Fruit fly (Drosophila melanogaster): ENCODE data around the gene Ttc19.
A peak's percentile ranks its signal among the peaks of the same experiment; 100 is the strongest.

The Ttc19 gene

DNA sequence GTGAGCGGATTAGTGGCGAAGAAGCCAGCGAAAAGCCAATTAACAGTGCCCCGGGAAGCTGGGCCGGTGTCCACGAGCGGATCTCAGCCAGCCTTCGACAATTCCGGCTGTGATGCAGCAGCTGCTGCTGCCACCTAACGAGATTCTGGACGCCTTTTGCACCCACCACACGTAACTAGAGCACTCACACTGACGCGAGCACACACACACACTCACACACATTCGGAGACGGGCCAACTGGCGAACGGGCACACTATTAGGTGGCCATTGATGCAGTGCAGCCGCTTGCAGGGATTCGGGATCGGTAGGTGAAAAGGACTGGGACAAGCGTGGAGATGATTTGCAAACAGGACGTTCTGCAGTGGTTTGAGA is 9.6 kb upstream of the Ttc19 start:
- TF ChIP-seq CG17801 (GFP tag; optimal IDR thresholded peaks at IDR 0.05; ENCODE audit: partially characterized antibody) = no peak

DNA sequence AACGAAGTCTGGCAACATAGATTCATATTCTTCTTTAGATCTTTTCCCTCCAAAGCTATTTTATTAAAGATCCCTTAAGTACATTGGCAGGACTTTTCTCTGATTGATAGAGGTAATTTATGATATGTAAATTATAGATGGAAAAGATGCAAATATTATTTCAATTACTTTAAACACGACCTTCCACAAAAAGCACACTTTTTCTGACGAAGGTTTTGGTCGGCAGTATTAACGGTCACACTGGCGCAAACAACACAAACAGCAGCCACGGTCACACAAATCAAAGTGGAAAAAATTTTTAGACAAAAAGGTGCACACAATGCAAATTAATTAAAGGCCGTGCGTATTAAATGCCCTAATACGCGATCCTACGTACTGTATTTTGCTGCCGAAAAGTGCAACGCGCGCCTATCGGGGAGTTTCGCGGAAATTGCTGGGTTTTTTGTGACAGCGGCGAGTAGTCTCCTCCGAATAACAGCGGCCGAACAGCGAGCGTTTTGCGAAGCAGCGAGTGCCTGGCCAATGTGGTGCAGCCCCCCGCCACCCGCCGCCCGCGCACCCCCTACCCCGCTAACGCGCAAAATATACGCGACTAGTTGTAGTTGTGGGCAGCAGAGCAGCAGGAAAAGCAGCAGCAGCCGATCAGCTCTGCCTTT is 9.0 kb upstream of the Ttc19 start, which contains the start of gene CG10492:
TSS of gene CG10492 (plus strand) at position 219 of the 656 bp plus-strand sequence.
- no peak for TF ChIP-seq CG17801 (GFP tag; optimal IDR thresholded peaks at IDR 0.05; ENCODE audit: partially characterized antibody)

DNA sequence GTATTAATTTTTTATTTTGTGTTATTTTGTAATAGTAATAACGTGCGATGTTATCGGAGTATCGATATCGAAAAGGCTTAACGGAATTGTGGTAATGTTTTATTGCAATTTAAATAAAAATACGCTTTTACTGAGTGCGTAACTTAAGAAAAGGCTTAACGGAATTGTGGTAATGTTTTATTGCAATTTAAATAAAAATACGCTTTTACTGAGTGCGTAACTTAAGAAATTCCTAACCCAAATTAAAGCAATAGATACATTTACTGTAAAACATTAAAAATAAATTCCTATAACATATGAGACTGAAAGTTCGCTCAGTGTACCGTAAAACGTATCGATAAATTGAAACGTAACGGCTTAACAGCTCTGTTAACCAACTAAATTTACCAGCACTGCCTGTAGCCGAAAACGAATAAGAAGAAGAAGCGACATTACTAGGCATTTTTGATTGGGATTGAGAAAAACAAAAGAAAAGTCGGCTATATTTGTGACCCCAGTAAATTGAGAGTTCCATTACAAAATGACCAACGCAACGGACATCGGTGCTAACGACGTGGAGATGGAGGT is 6.7 kb upstream of the Ttc19 start, which contains the start of gene Rpn3:
TSS of gene Rpn3 (plus strand) at position 257 of the 567 bp plus-strand sequence.
- TF ChIP-seq CG17801 (GFP tag; optimal IDR thresholded peaks at IDR 0.05; ENCODE audit: partially characterized antibody) = peak; percentile 84

DNA sequence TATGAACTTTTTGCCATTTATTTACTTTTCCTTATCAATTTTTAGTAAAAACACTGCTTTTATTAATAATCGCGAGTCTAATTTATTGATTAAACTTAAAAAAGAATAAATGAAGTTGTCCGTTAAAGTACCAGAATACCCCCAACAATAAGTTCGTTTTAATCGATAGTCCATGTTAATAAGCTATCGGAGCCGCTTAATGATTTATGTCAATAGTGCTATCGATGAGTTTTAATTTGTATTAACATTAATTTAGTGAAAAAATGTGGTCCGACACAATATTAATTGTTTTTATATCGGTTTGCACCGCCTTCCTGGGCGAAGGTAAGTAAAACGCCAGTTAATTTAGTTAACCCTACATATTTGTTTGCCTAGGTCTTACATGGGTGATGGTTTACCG is 4.0 kb upstream of the Ttc19 start, which contains the start of gene CG10470:
TSS of gene CG10470 (plus strand) at position 165 of the 400 bp plus-strand sequence.
- peak; percentile 26 for TF ChIP-seq CG17801 (GFP tag; optimal IDR thresholded peaks at IDR 0.05; ENCODE audit: partially characterized antibody)

DNA sequence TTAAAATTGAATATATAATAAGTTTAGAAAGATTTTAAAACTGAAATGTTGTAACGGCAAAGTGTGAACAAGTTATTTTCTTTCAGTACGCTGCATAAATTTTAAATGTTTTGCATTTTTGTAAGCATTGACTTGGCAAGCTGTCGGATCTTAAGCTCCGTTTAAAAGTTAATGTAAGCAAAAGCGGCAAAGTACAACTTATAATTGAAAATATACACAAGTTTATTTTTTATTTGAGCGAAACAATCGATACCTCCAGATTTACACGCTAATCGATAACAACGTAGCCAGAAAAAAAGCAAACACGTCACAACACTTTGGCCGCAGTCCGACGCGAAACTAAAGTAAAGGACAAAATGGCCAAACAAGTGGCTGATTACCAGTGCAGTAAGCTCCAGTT is 3.4 kb downstream of the Ttc19 start, which contains the start of gene Catsup:
TSS of gene Catsup (plus strand) at position 273 of the 400 bp plus-strand sequence.
- TF ChIP-seq CG17801 (GFP tag; optimal IDR thresholded peaks at IDR 0.05; ENCODE audit: partially characterized antibody) = peak; percentile 2

DNA sequence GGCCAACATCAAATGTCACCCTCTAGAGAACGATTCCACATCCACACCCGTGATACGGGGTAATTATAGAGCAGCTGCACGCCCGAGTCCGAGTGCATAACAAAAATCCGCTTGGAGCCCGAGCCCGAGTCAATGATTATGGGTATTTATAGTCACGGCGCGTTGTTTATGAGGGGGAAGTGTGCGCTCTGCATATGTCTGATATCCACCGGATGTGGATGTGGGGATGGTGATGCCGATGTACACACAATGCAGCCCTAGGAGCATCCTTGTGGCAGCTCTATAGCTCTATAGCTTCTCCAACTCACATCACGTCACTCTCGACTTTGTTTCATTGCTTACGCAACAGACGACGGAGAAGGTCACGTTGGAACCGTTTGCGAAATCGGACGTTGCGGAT is 7.5 kb downstream of the Ttc19 start:
- no peak for TF ChIP-seq CG17801 (GFP tag; optimal IDR thresholded peaks at IDR 0.05; ENCODE audit: partially characterized antibody)

DNA sequence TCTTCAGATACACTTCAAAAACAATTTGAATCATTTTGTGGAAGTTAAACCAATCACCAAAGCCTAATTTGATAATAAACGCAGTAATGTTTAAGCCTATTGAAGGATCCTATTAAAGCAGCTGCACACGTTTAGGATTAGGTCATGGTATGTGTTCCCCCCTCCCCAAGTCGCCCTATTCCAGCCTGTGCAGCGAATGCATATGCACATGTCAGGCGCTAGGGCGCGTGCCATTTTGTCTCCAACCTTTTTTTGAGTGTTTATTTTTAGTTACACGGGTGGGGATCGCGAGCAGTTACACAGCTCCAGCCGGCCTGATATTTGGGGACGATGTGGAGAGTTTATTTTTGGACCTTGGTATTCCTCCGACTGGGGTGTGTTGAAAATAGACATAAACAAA is 7.9 kb downstream of the Ttc19 start:
- TF ChIP-seq CG17801 (GFP tag; optimal IDR thresholded peaks at IDR 0.05; ENCODE audit: partially characterized antibody) = no peak

DNA sequence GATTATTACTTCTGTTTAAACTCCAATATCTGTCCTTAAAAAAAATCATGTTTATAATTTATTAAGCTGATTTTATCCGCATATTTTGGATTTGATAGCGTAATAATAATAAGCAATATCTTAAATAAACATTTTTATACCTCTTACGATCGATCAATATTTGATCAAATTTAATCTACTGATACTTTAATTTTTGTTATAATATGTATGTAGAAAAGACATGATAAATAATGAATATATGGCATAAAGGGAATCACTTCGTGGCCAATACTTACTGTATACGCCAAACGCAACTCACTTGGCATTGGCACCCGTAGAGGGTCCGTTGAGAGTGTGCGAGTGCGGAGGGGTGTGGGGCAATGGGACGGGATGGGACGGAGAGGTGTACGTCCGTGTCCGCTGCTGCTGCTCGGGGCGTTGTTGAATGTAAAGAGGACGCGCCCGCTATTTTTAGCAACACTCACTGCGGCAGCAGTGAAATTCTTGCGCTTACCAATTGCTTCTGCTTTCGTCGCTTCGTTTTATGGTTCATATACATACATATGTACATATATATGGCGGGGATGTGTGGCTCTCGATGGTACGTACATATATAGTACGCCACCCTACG is 8.7 kb downstream of the Ttc19 start:
- no peak for TF ChIP-seq CG17801 (GFP tag; optimal IDR thresholded peaks at IDR 0.05; ENCODE audit: partially characterized antibody)

DNA sequence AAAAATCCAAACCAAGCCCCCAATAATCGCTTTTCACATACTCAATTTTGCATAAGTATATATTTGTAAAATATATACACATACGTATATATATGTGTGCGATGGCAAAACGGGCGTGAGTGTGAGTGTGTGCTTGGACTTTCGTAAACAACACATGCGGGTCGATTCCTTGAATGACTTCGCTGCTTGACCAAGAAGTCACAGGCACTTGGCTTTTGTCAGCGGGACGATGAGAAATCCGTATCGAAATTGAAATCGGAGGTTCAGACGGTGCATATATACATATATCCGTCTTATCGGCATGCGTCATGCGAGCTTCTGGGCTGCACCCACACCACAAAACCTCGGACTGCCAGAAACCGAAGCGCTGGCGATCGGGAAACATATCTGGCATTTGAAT is 9.9 kb downstream of the Ttc19 start:
- TF ChIP-seq CG17801 (GFP tag; optimal IDR thresholded peaks at IDR 0.05; ENCODE audit: partially characterized antibody) = no peak

DNA sequence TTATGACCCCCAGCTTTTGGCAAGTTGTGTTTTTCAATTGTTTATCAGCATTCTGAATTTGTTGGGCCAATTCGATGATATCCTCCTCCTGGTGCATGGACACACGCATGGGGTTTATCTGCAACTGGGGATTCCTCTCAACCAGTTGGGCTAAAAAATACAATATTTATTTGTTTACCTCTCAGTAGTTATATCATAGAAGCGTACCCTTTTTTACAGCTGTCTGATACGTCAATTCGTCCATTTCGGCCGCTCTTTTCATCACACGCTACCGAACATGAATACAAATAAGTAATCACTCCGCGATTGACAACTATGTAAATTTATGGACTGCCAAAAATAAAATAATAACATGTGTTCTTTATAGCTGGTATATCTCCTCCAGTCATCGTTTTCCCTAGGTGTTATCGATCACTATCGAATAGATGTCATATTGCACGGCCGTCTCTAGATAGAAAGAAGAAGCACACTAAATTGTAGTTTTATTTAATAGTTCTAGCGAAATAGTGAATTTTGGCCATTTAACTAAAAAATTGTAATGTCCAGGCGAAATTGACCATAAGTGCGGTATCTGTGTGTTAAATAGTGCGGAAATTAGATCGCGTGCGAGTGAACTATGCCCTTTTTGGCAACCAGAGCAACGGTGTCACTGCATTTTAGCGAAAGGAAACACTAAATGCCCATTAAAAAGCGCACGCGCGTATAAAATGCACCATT is 10.6 kb downstream of the Ttc19 start, which contains the start of the genes mib2 and CG31800:
TSS of gene mib2 (plus strand) at position 232 of the 717 bp plus-strand sequence.
TSS of gene CG31800 (minus strand) at position 364 of the 717 bp plus-strand sequence.
- peak; percentile 11 for TF ChIP-seq CG17801 (GFP tag; optimal IDR thresholded peaks at IDR 0.05; ENCODE audit: partially characterized antibody)

DNA sequence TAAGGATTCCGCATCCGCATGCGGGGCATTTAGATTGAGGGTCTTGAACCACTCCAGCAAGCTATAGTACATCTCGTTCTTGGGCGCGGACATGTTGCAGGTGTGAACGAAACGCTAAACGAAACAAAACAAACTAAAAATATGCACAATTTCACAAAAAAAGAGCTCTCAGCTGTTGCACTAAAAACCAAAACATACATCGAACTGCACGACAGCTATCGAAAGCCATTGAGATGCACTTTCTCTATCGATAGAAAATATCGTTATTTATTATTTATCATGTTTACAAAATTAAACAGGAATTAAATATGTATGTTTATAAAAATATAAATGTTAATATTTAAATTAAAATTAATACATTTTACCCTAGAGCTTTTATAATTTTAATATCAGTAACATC is 11.7 kb downstream of the Ttc19 start, which contains the start of gene hook:
TSS of gene hook (minus strand) at position 211 of the 400 bp plus-strand sequence.
- peak; percentile 32 for TF ChIP-seq CG17801 (GFP tag; optimal IDR thresholded peaks at IDR 0.05; ENCODE audit: partially characterized antibody)

DNA sequence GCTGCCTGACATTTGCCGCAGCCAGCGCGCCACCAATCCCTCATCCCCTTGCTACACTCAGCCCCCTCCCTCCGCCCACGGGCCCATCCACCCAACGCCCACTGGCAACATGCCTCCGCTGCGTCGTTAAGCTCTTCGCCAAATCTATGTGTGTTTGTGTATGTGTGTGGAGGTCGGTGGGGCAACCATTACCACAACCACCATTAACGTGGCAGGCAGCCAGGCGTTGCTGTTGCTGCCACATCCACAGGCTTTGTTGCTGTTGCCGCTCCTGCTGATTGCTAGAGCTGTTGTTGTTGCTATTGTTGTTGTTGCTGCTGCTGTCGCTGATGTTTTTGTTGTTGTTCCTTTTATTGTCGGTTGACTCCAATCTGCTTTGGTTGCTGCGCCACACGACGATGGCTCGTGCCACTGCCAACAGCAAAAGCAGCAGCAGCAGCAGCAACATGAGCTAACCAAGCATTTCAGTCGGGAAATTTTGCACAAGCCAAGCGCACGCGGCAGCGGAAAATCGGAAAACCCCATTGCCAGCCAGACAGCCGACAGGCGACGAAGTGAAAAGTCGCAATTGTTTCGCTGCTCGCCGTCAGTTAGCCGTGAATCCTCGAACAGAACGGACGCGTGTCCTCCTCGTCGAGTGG is 17.6 kb downstream of the Ttc19 start, which contains the start of gene Sidpn:
TSS of gene Sidpn (plus strand) at position 465 of the 641 bp plus-strand sequence.
- TF ChIP-seq CG17801 (GFP tag; optimal IDR thresholded peaks at IDR 0.05; ENCODE audit: partially characterized antibody) = no peak

DNA sequence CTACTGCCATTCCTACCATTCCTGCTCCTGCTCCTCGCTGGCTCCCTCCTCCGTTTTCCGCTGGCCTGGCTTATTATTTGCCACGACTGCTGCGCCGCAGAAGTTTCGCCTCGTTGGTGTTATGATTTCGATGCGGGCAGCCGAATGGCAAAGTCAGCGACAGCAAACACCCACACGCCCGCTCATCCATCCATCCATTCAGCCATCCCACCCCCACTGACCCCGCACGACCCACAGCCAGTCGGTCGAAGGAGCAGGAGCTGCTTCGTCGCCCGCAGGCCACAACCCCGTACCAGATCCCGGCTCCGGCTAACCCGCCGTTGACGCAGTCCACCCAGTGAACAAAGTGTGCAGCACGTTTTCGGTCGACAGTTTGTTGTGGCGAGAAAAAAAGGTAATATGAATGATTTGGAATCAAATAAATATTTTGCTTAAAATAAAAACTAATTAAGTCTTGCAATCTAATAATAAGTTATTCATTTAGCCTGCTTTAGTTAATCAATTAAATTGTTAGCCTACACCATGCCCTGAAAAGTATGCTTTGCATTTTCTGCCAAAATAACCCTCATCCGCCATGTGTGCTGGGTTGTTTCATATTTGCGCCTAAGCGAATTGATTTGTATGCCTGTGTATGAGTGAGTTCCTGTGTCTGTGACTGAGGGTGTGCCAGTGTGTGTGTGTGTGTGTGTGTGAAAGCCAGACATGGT is 18.3 kb downstream of the Ttc19 start:
- TF ChIP-seq CG17801 (GFP tag; optimal IDR thresholded peaks at IDR 0.05; ENCODE audit: partially characterized antibody) = no peak

DNA sequence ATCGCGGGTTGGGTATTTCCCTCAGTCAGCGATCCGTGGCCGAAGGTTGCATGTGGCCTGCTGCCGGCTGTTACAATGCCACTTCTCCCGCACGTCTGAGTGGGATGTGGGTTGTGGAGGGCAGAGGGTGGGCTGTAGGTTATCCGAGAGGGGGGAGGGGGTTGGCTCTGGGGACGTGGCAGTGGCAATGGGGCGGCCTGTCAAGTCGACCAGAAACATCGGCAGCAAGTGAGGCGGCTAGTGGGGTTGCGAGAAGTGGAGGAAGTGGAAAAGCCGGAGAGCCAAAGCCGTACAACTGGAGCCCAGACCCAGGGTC is 20.2 kb downstream of the Ttc19 start:
- TF ChIP-seq CG17801 (GFP tag; optimal IDR thresholded peaks at IDR 0.05; ENCODE audit: partially characterized antibody) = no peak
